Worm (Caenorhabditis elegans) whole organism, dauer: Measurements from ENCODE around the gene nhr-94.
"Not testable (repeated sequence)": the region's sequence is repeated elsewhere in the genome, so short reads cannot be mapped to it uniquely, and the experiment has no call there.

Source experiments
- unc-62 ChIP-seq: sonication (generic microtip); optimal IDR thresholded peaks from 2 replicates; lab custom pipeline; 2017; ENCODE audit warnings: missing biosample characterization, missing genetic modification reagents, missing genetic modification characterization

nhr-94 gene

DNA sequence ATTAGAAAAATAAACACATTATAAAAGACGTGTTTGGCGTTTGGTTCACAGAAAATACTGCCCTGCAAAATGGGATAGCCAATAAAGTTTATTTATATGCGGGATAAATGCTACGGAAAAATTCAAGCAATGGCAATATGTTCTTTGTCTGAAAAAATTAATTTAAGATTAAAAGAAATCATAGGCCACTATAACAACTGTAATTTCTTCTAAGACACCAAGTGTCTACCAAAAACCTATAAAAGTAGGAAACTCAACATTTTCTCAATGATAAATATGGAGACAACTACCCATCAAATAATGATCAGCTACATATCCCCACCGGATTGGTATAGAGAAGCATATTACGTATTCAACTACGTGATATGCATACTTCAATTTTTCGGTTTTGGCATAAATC lies 19.2 kb upstream of the nhr-94 start, which contains the start of gene srw-3:
srw-3 (plus strand) TSS at position 301 of the 400 bp plus-strand sequence.
- no peak for TF ChIP-seq unc-62 (GFP tag; lab: Kevin White, UChicago)

DNA sequence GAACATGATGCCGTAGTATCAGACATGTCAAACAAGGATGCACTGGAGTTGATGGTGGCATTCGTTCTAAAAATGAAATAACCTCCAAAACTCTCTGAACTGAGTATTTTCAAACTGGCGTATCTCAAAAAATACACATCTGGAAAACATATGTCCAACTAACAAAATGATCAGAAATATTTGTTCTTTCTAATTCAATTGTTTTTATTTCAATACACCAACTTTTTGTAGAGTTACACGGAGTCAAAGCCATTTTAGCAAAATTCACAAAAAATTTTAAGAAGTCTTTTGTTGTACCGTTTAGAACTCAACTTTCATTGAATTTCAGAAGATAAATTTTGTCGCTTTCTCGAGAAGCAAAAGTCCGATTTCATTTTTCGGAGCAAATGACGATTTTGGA lies 17.4 kb upstream of the nhr-94 start, which contains the start of gene srsx-40:
srsx-40 (minus strand) TSS at position 101 of the 400 bp plus-strand sequence.
- TF ChIP-seq unc-62 (GFP tag; lab: Kevin White, UChicago), result not testable (repeated sequence)

DNA sequence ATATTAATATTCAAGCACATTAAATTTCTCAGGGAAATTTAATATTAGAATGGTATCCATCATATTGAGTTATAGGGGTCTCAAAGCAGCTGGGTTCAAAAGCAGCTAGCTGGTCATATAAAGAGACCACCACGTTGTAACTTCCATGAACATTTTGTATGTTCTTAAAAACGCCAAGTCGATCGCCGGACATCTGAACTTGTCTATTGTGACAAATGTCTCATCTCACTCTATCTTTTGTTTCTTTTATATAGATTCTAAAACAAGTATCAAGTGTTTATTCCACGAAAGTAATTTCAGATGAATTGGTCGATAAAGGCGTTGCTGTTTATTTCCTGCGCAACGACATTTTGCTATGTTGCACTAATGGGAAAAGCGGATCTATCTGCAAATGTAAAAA lies 10.7 kb upstream of the nhr-94 start, which contains the start of gene ZK105.3:
ZK105.3 (plus strand) TSS at position 301 of the 400 bp plus-strand sequence.
- no peak for TF ChIP-seq unc-62 (GFP tag; lab: Kevin White, UChicago)

DNA sequence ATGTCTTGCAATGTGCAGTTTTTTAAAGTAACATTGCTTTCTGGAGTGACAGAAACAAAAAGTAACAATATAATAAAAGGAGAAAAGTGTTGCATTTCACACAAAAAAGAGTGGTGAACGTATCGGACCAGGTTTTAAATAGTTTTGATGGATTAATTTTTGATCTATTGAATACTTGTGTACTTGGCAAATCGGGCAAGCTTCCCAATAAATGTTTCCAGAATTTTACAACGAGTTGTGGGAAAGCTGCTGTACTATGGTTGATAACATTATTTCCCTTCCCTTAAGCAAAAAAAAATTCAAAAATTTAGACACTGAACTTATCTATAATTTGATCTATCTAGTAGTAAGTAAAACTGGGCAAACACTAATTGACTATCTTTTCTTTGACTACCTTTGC lies 7.3 kb upstream of the nhr-94 start, which contains the start of gene C12D5.10:
C12D5.10 (minus strand) TSS at position 101 of the 400 bp plus-strand sequence.
- TF ChIP-seq unc-62 (GFP tag; lab: Kevin White, UChicago), result no peak

DNA sequence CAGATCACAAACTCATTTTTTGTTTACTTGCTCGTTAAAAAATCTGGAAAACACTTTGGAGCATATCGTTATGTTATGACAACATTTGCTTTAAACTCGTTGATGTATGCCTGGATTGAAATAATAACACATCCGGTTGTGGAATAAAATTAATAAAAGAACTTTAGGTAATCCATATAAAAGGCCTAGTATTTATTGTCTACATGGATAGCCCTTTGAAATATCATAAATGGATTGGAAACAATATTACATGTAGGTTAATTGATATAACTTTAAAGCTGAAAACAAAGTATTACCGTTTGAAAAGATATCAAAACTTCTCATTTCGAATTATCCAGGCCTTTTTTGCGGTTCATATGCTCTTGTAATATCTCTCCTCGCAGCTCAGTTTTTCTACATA lies 4.5 kb upstream of the nhr-94 start:
- no peak for TF ChIP-seq unc-62 (GFP tag; lab: Kevin White, UChicago)

DNA sequence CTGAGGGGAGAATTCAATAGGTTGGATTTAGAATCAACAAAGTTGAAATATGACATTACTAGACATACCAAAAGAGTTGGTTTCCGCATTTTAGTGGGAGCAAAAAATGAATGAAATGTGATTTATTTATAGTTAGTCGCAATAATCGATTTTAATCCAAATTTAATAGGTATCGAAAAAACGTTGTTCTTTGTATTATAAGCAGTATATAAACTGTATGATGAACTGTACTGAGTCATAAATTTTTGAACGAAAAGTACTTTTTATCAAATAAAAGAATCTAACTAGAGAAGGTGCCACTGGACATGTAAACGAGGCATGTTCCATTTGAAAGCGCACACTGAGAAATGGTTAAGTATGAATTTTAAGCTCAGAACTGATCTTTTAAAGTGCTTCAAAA lies 3.8 kb upstream of the nhr-94 start, which contains the start of gene C12D5.9:
C12D5.9 (minus strand) TSS at position 101 of the 400 bp plus-strand sequence.
- TF ChIP-seq unc-62 (GFP tag; lab: Kevin White, UChicago), result no peak

DNA sequence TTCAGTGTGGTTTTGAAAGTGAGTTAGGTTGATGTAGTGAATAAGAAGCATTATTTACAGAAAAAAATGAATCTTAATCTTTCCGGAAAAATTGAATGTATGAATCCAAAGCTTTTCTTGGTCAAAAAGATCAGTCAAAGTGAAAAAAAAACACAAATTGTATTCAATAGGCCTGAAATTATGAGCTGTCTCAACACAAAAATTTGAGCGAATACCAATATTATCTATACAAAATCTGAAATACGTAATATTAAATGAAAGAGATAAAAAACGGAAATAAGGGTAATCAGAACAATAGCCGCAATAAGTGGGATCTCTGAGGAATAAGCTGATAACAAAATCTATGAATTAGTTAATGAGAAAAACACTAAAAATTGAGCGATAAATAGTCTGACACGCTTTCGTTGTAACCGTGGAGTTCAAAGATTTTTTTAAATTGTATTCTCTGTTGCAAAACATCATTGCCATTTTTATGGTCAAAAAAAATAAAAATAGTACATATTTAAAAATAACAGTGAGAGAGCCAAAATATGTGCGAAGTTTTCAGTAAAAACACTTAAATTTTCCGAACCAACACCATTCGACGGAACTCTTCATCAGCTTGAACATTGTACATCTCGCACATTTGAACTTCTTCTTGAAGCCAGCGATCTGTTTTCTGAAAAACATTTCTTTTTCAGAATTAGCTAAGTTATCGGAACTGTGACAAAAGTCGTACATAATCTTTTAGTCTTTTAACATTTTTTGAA lies 2.1 kb downstream of the nhr-94 start, which contains the start of gene sre-11:
sre-11 (minus strand) TSS at position 51 of the 749 bp plus-strand sequence.
- no peak for TF ChIP-seq unc-62 (GFP tag; lab: Kevin White, UChicago)

DNA sequence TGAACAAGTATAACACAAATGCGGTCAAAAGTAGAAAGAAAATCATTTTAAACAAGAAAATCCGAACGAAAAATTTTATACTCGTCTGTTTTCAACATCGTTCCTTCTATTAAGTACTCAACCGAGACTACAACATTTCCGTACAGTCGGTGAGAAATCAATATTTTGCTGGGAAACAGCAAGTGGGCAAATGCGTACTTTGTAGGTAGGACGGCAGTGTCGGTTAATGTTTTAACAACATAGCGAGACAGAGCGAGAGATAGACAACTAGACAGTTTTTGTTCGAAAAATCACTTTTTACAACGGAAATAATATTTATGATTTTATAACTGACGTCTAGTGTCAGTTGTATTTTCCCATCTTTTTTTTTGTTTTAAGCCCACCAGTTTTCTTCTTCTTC lies 4.7 kb downstream of the nhr-94 start, which contains the start of gene cyp-33A1:
cyp-33A1 (minus strand) TSS at position 72 of the 400 bp plus-strand sequence.
- TF ChIP-seq unc-62 (GFP tag; lab: Kevin White, UChicago), result no peak

DNA sequence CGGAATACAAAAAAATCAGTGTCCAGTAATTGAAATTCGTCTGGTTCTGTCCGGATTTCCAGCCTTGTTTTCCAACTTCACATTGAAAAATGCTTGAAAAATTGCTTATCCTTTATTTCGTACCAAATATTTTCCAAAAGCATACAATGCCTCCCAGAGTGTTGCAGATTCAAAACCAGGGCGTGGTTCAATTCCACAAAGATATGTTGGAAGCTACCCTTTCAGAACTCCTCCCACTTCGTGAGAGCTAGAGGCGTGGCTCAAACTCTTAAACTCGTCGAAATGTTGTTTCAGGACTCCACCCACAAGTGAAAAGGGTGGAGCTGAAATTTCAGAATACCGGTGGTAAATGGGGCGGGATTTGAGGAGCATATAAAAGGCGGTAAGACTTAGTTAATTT lies 10.2 kb downstream of the nhr-94 start, which contains the start of gene C12D5.3:
C12D5.3 (plus strand) TSS at position 301 of the 400 bp plus-strand sequence.
- TF ChIP-seq unc-62 (GFP tag; lab: Kevin White, UChicago), result no peak

DNA sequence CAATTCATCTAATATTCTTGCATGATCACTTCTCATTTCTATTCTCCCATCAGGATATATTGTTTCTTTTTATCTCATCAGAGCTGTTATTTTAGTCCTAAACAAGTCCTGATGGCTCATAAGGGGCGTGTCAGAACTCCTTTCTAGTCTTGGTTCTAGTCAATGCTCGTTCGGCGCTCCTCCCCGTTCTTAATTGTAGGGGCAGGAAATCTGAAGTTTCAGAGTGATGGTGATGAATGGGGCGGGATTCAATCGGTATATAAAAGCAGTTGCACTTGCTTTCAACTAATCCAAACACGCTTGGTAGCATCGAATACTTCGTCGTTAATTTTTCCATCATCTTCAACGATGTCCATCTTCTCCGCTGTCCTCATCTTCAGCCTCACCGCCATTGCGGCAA lies 13.9 kb downstream of the nhr-94 start, which contains the start of gene C12D5.4:
C12D5.4 (plus strand) TSS at position 301 of the 400 bp plus-strand sequence.
- TF ChIP-seq unc-62 (GFP tag; lab: Kevin White, UChicago), result no peak

DNA sequence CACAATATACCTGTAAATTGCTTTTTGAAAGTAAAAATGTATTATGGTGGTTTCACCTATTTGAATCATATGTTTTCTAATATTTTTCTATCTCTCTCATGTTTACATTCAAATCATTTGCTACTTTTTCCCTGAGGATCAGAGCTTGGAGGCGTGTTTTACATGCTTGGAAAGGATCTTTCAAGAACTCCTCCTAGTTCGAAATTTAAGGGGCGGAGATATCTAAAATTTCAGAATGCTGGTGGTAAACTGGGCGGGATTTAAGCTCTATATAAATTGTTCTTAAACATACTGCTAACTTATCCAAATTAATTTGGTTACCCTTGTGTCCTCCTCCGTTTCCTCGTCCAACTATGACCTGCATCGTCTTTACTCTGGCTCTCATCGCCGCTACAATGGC lies 18.2 kb downstream of the nhr-94 start, which contains the start of gene C12D5.5:
C12D5.5 (plus strand) TSS at position 301 of the 400 bp plus-strand sequence.
- no peak for TF ChIP-seq unc-62 (GFP tag; lab: Kevin White, UChicago)

DNA sequence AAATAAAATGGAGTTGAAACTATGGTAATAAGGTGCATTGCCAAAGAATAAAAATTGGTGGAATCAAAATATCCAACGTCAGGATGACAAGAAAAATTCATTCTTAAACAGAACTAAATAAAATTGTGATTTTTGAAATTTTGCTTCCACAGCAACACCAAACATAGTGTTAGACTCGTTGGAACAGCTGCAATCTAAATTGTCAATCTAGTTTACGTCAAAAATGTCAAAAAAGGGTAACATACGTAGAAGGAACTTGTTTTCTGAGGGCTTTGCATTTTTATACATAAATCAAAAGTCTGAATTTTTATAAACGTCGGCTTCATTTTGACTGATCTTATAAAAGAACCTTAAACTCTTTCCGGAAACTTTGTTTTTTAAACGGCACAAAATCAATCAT lies 32.6 kb downstream of the nhr-94 start, which contains the start of gene srh-200:
srh-200 (minus strand) TSS at position 101 of the 400 bp plus-strand sequence.
- TF ChIP-seq unc-62 (GFP tag; lab: Kevin White, UChicago), result no peak

DNA sequence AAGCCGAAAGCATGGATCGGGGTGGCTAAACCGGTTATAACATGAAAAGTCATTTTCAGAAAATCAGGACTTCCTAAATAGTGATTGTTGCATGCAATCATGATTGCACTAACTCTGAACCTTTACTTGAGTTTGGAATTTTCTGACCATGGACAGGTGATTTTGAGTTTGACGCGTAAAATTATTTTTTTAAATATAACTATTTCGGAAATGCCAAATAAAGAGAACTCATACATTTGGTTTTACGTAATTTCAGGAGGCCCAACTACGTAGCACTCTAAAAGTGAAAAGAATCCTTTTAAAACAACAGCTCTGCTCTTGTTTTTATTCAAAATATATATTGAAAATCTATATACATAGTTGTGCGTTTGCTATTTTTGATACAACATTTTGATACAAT lies 34.4 kb downstream of the nhr-94 start, which contains the start of gene srh-234:
srh-234 (minus strand) TSS at position 101 of the 400 bp plus-strand sequence.
- TF ChIP-seq unc-62 (GFP tag; lab: Kevin White, UChicago), result no peak

DNA sequence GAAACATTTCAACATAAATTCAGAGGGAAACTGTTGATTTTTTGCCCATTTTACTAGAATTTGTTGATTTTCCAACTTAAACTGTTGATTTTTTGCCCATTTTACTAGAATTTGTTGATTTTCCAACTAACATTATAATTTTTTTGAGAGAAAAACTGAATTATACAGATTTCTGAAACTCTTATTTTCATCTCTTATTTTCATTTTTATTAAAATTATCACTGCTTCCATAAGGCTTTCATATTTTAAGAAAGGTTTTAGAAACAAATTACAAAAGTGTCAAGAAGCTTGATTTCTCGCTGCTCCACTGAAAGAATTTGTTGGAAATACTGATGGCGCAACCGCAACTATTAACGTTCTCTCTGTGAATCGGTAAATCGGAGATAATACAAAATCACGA lies 36.2 kb downstream of the nhr-94 start:
- TF ChIP-seq unc-62 (GFP tag; lab: Kevin White, UChicago), result no peak

DNA sequence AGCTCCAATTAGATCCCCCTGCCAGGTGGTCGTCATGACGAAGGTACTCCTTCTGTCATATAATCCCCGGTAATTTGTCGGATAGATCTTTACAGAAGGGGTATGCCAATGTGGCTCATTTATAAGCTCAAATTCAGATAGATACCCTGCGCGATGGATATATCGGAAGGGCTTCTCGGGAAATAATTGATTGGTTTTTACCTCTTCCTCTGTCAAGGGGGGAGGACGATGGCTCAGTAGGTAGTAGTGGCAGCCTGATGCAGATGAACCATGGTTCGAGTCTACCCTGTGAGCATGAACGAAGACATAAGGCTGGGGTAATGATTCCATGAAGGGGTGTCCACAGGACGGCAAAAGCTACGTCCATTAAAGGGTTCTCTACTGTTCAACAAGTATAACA lies 39.0 kb downstream of the nhr-94 start:
- no peak for TF ChIP-seq unc-62 (GFP tag; lab: Kevin White, UChicago)

DNA sequence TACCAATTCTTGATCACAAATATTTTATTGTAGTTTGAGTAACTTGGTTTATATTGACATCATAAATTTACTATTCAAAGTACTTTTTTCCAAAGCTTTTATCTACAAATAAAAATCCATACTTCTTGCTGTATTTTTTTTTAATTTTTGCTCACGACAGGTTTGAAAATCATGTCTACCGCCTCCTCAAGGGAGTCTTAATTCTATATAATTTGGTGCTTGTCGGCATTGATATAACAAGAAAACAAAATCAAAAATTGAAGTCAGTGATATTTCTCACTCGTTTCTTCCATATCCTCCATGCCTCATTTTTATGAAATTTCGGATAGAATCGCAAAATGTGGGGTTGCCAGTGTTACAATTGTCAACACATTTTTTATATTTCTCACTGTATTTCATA lies 40.7 kb downstream of the nhr-94 start, which contains the start of gene str-47:
str-47 (plus strand) TSS at position 301 of the 400 bp plus-strand sequence.
- TF ChIP-seq unc-62 (GFP tag; lab: Kevin White, UChicago), result no peak
